Worm (Caenorhabditis elegans): ENCODE measurements around the gene cst-1.

cst-1 gene

ce11 chrX:4386493-4386892 lies 47.1 kb downstream of the cst-1 start:
- no peak for TF ChIP-seq ceh-82 (tag; optimal IDR thresholded peaks at IDR 0.05)
- TF ChIP-seq sem-4 (tag; optimal IDR thresholded peaks at IDR 0.05): no peak
- TF ChIP-seq aly-2 (tag; optimal IDR thresholded peaks at IDR 0.05): no peak
- TF ChIP-seq crh-2 (tag; optimal IDR thresholded peaks at IDR 0.05): no peak
- TF ChIP-seq skn-1 (tag; optimal IDR thresholded peaks at IDR 0.05): no peak
- TF ChIP-seq nhr-25 (tag; optimal IDR thresholded peaks at IDR 0.05): peak; percentile 71
- no peak for TF ChIP-seq nhr-10 (tag; optimal IDR thresholded peaks at IDR 0.05)
- TF ChIP-seq lin-13 (GFP tag; optimal IDR thresholded peaks at IDR 0.05): no peak
- TF ChIP-seq gmeb-1 (tag; optimal IDR thresholded peaks at IDR 0.05): peak; percentile 41

- TF ChIP-seq peb-1 (tag; optimal IDR thresholded peaks at IDR 0.05) (no peak), nhr-21 (tag; optimal IDR thresholded peaks at IDR 0.05) (peak; percentile 86), snpc-4 (tag; optimal IDR thresholded peaks at IDR 0.05) (peak; percentile 32), blmp-1 (tag; optimal IDR thresholded peaks at IDR 0.05; ENCODE audit: insufficient read depth) (peak; percentile 85), skn-1 (tag; optimal IDR thresholded peaks at IDR 0.05) (no peak), ceh-16 (tag; optimal IDR thresholded peaks at IDR 0.05) (peak; percentile 84), nhr-237 (tag; optimal IDR thresholded peaks at IDR 0.05) (peak; percentile 57), unc-55 (GFP tag; optimal IDR thresholded peaks at IDR 0.05) (peak; percentile 97), ztf-11 (tag; optimal IDR thresholded peaks at IDR 0.05) (no peak), dmd-4 (tag; optimal IDR thresholded peaks at IDR 0.05) (no peak), nhr-6 (tag; optimal IDR thresholded peaks at IDR 0.05) (peak; percentile 88), crh-2 (tag; optimal IDR thresholded peaks at IDR 0.05) (peak; percentile 96), ceh-82 (tag; optimal IDR thresholded peaks at IDR 0.05) (peak; percentile 89), egl-27 (tag; optimal IDR thresholded peaks at IDR 0.05) (peak; percentile 83), zag-1 (tag; optimal IDR thresholded peaks at IDR 0.05) (peak; percentile 95), fos-1 (tag; optimal IDR thresholded peaks at IDR 0.05) (peak; percentile 91), R02D3.7 (tag; optimal IDR thresholded peaks at IDR 0.05) (no peak), lin-13 (GFP tag; optimal IDR thresholded peaks at IDR 0.05) (peak; percentile 93), mbf-1 (tag; optimal IDR thresholded peaks at IDR 0.05) (no peak), lin-11 (tag; optimal IDR thresholded peaks at IDR 0.05) (peak; percentile 96), ztf-4 (tag; optimal IDR thresholded peaks at IDR 0.05) (peak; percentile 92), nhr-23 (tag; optimal IDR thresholded peaks at IDR 0.05) (no peak), nhr-12 (tag; optimal IDR thresholded peaks at IDR 0.05) (no peak), nhr-10 (tag; optimal IDR thresholded peaks at IDR 0.05) (peak; percentile 43), F13H6.1 (tag; optimal IDR thresholded peaks at IDR 0.05) (peak; percentile 98), mab-5 (tag; optimal IDR thresholded peaks at IDR 0.05) (peak; percentile 90), elt-3 (tag; optimal IDR thresholded peaks at IDR 0.05) (no peak), unc-39 (tag; optimal IDR thresholded peaks at IDR 0.05) (no peak), lsy-2 (tag; optimal IDR thresholded peaks at IDR 0.05) (peak; percentile 75 to 91), alr-1 (tag; optimal IDR thresholded peaks at IDR 0.05) (no peak), lin-39 (tag; optimal IDR thresholded peaks at IDR 0.05) (no peak), ZK546.5 (tag; optimal IDR thresholded peaks at IDR 0.05) (peak; percentile 46), unc-62 (GFP tag; optimal IDR thresholded peaks at IDR 0.05) (peak; percentile 82), nhr-129 (tag; optimal IDR thresholded peaks at IDR 0.05) (peak; percentile 97), nhr-77 (tag; optimal IDR thresholded peaks at IDR 0.05) (peak; percentile 49), sem-4 (tag; optimal IDR thresholded peaks at IDR 0.05) (peak; percentile 93), sma-3 (GFP tag; optimal IDR thresholded peaks at IDR 0.05) (peak; percentile 91), nhr-11 (tag; optimal IDR thresholded peaks at IDR 0.05) (no peak), ama-1 (optimal IDR thresholded peaks at IDR 0.05) (no peak), aly-2 (tag; optimal IDR thresholded peaks at IDR 0.05) (no peak), nhr-25 (tag; optimal IDR thresholded peaks at IDR 0.05) (peak; percentile 93), C34F6.9 (tag; optimal IDR thresholded peaks at IDR 0.05) (peak; percentile 97), mdl-1 (tag; optimal IDR thresholded peaks at IDR 0.05) (peak; percentile 46 to 85), ztf-1 (GFP tag; conservative IDR thresholded peaks at IDR 0.05) (no peak), gmeb-1 (tag; optimal IDR thresholded peaks at IDR 0.05) (peak; percentile 69), Y55F3AM.14 (GFP tag; optimal IDR thresholded peaks at IDR 0.05) (peak; percentile 89), elt-1 (tag; optimal IDR thresholded peaks at IDR 0.05) (no peak), sma-9 (GFP tag; optimal IDR thresholded peaks at IDR 0.05) (peak; percentile 97), sma-9 (tag; optimal IDR thresholded peaks at IDR 0.05) (no peak)
Observed at ce11 chrX:4388834-4389409, 49.5 kb downstream of the cst-1 start, which contains the start of gene dpy-23. dpy-23 (plus strand) TSS chrX:4389359.

All from whole organism, L2 larva.